Worm (Caenorhabditis elegans) whole organism, L1 larva: ENCODE results near the gene gon-4.

Source experiments
- lin-15B ChIP-seq: fragments of 150-350 bp; sonication (generic microtip); optimal IDR thresholded peaks from 3 replicates; lab custom pipeline; 2014; ENCODE audit warnings: missing biosample characterization, missing genetic modification characterization
- skn-1 ChIP-seq: fragments of 150-350 bp; optimal IDR thresholded peaks from 2 replicates; lab custom pipeline; 2014; ENCODE audit warnings: missing biosample characterization, missing genetic modification characterization
- tlp-1 ChIP-seq: fragments of 150-350 bp; optimal IDR thresholded peaks from 2 replicates; lab custom pipeline; 2014; ENCODE audit warnings: missing biosample characterization, missing genetic modification characterization
- unc-62 ChIP-seq: fragments of 150-350 bp; optimal IDR thresholded peaks from 2 replicates; lab custom pipeline; 2014; ENCODE audit warnings: missing biosample characterization, missing genetic modification reagents, missing genetic modification characterization

DNA sequence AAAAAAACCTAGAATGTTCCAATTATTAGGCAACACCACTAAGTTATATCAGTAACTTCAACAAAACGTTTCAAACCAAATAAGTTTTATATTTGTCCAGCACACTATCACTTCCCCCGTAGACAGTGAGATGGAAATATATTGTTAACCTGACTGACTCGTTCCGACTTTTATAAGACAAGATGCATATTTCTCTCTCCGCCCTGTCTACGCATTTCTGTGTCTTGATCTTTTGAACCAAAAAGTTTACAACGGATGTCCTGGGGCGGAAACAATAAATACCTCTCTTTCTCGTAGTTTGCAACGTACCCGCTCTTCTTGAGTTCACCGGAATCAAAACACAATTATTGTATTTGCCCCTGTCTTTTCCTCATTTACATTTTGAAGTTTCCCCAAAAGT lies 53.6 kb downstream of the gon-4 start:
- TF ChIP-seq tlp-1 (tag; lab: Kevin White, UChicago) (no peak), unc-62 (GFP tag; lab: Kevin White, UChicago) (no peak), lin-15B (tag; lab: Kevin White, UChicago) (no peak), skn-1 (no peak)
